Fruit fly (Drosophila melanogaster) whole organism, embryonic: ENCODE results near the gene CG14642.
A peak's percentile ranks its signal among the peaks of the same experiment; 100 is the strongest.

Experiments
- ATbp ChIP-seq: fragments of 200-800 bp; sonication (Bioruptor generic); optimal IDR thresholded peaks from 2 replicates; lab custom pipeline; 2017; ENCODE audit warnings: missing biosample characterization, mild to moderate bottlenecking, missing genetic modification characterization, missing genetic modification reagents
- Atf-2 ChIP-seq: fragments of 200-800 bp; sonication (Bioruptor generic); optimal IDR thresholded peaks from 2 replicates; lab custom pipeline; 2016; ENCODE audit warnings: missing biosample characterization, missing genetic modification characterization
- CG10543 ChIP-seq: fragments of 200-800 bp; sonication (Bioruptor generic); optimal IDR thresholded peaks from 3 replicates; lab custom pipeline; 2017; ENCODE audit warnings: missing biosample characterization, mild to moderate bottlenecking, missing genetic modification characterization, moderate library complexity
- CG10565 ChIP-seq: fragments of 200-800 bp; sonication (Bioruptor generic); optimal IDR thresholded peaks from 3 replicates; lab custom pipeline; 2016; ENCODE audit warnings: missing biosample characterization, mild to moderate bottlenecking, missing genetic modification characterization
- CG12942 ChIP-seq: fragments of 200-800 bp; sonication (Bioruptor generic); optimal IDR thresholded peaks from 3 replicates; lab custom pipeline; 2016; ENCODE audit warnings: missing biosample characterization, missing genetic modification characterization
- CG17361 ChIP-seq: fragments of 200-800 bp; sonication (Bioruptor generic); IDR thresholded peaks from 3 replicates; pipeline ENCODE4 v1.3.6; 2022; ENCODE audit warnings: missing biosample characterization, missing genetic modification characterization
- CG18476 ChIP-seq: fragments of 200-800 bp; sonication (Bioruptor generic); optimal IDR thresholded peaks from 2 replicates; lab custom pipeline; 2016; ENCODE audit warnings: missing biosample characterization, mild to moderate bottlenecking, missing genetic modification characterization
- CG31441 ChIP-seq: fragments of 200-800 bp; sonication (Bioruptor generic); IDR thresholded peaks from 2 replicates; pipeline ENCODE4 v1.3.6; 2022; ENCODE audit warnings: missing biosample characterization, missing genetic modification characterization
- CG4404 ChIP-seq: fragments of 200-800 bp; sonication (Bioruptor generic); IDR thresholded peaks from 2 replicates; pipeline ENCODE4 v1.3.6; 2022; ENCODE audit warnings: missing biosample characterization, missing genetic modification characterization
- CG6254 ChIP-seq: fragments of 200-800 bp; sonication (Bioruptor generic); optimal IDR thresholded peaks from 3 replicates; lab custom pipeline; 2017; ENCODE audit warnings: mild to moderate bottlenecking, missing biosample characterization, missing genetic modification reagents, missing genetic modification characterization
- CG8281 ChIP-seq: fragments of 200-800 bp; sonication (Bioruptor generic); optimal IDR thresholded peaks from 2 replicates; lab custom pipeline; 2018; ENCODE audit warnings: missing biosample characterization, mild to moderate bottlenecking, missing genetic modification characterization, moderate library complexity
- CG8765 ChIP-seq: fragments of 200-800 bp; sonication (Bioruptor generic); IDR thresholded peaks from 2 replicates; pipeline ENCODE4 v1.3.6; 2022; ENCODE audit warnings: missing biosample characterization, missing genetic modification characterization
- Drgx ChIP-seq: fragments of 200-800 bp; sonication (Bioruptor generic); IDR thresholded peaks from 2 replicates; pipeline ENCODE4 v1.3.6; 2022; ENCODE audit warnings: missing biosample characterization, missing genetic modification characterization
- Eip74EF ChIP-seq, 2 experiments: fragments of 200-800 bp in 1 of 2; fragments of >200 bp in 1 of 2; sonication (Bioruptor generic) in 1 of 2; optimal IDR thresholded peaks; 2 replicates each; lab custom pipeline; 2017 to 2019; ENCODE audit warnings: missing biosample characterization in 2 of 2, missing genetic modification characterization in 2 of 2, mild to moderate bottlenecking in 1 of 2, moderate library complexity in 1 of 2
- Gsc ChIP-seq: fragments of 200-800 bp; sonication (Bioruptor generic); IDR thresholded peaks from 2 replicates; pipeline ENCODE4 v1.3.6; 2022; ENCODE audit warnings: missing biosample characterization, missing genetic modification characterization
- Gug ChIP-seq: fragments of 200-800 bp; sonication (Bioruptor generic); IDR thresholded peaks from 4 replicates; pipeline ENCODE4 v1.3.6; 2022; ENCODE audit warnings: missing biosample characterization, missing genetic modification characterization
- Hand ChIP-seq: fragments of 200-800 bp; sonication (Bioruptor generic); optimal IDR thresholded peaks from 2 replicates; lab custom pipeline; 2017; ENCODE audit warnings: mild to moderate bottlenecking, missing biosample characterization, missing genetic modification reagents, missing genetic modification characterization
- Hey ChIP-seq: fragments of 200-800 bp; sonication (Bioruptor generic); optimal IDR thresholded peaks from 3 replicates; lab custom pipeline; 2018; ENCODE audit warnings: missing biosample characterization, mild to moderate bottlenecking, missing genetic modification characterization
- Med ChIP-seq: fragments of 200-800 bp; sonication (Bioruptor generic); peaks from one replicate; lab custom pipeline; 2016; ENCODE audit warnings: missing biosample characterization, missing genetic modification characterization, mild to moderate bottlenecking, inconsistent platforms, moderate library complexity
- Meics ChIP-seq: fragments of 200-800 bp; sonication (Bioruptor generic); optimal IDR thresholded peaks from 2 replicates; lab custom pipeline; 2017; ENCODE audit warnings: missing biosample characterization, mild to moderate bottlenecking, missing genetic modification characterization
- Rx ChIP-seq: fragments of 200-800 bp; sonication (Bioruptor generic); IDR thresholded peaks from 2 replicates; pipeline ENCODE4 v1.3.6; 2022; ENCODE audit warnings: missing biosample characterization, missing genetic modification characterization
- Sin3A ChIP-seq: fragments of >200 bp; optimal IDR thresholded peaks from 2 replicates; lab custom pipeline; 2018
- Sry-β ChIP-seq: fragments of 200-800 bp; sonication (Bioruptor generic); optimal IDR thresholded peaks from 2 replicates; lab custom pipeline; 2018; ENCODE audit warnings: missing biosample characterization, mild to moderate bottlenecking, missing genetic modification characterization, moderate library complexity
- Stat92E ChIP-seq, 3 experiments: fragments of >200 bp in 2 of 3; fragments of 200-800 bp in 1 of 3; sonication (Bioruptor generic) in 1 of 3; optimal IDR thresholded peaks; 2 replicates each; lab custom pipeline; 2017 to 2019; ENCODE audit warnings: missing biosample characterization in 3 of 3, missing genetic modification characterization in 3 of 3, mild to moderate bottlenecking in 1 of 3, moderate library complexity in 1 of 3
- Trl ChIP-seq, 3 experiments: fragments of >200 bp in 2 of 3; fragments of 200-800 bp in 1 of 3; sonication (Bioruptor generic) in 1 of 3; optimal IDR thresholded peaks; 2 replicates in 1 of 3; 3 replicates in 2 of 3; lab custom pipeline; 2016 to 2017; ENCODE audit warnings: missing biosample characterization in 1 of 3, missing genetic modification characterization in 1 of 3
- Vsx1 ChIP-seq: fragments of 200-800 bp; sonication (Bioruptor generic); optimal IDR thresholded peaks from 2 replicates; lab custom pipeline; 2017; ENCODE audit warnings: missing biosample characterization, mild to moderate bottlenecking, missing genetic modification characterization, missing genetic modification reagents
- ara ChIP-seq: fragments of 200-800 bp; sonication (Bioruptor generic); IDR thresholded peaks from 2 replicates; pipeline ENCODE4 v1.3.6; 2022; ENCODE audit warnings: missing biosample characterization, missing genetic modification characterization
- cas ChIP-seq: fragments of 200-800 bp; sonication (Bioruptor generic); IDR thresholded peaks from 2 replicates; pipeline ENCODE4 v1.3.6; 2022; ENCODE audit warnings: missing biosample characterization, missing genetic modification characterization
- cato ChIP-seq: fragments of 200-800 bp; sonication (Bioruptor generic); optimal IDR thresholded peaks from 2 replicates; lab custom pipeline; 2016; ENCODE audit warnings: missing biosample characterization, missing genetic modification characterization, borderline replicate concordance
- cg ChIP-seq: fragments of 200-800 bp; sonication (Bioruptor generic); optimal IDR thresholded peaks from 3 replicates; lab custom pipeline; 2019; ENCODE audit warnings: missing biosample characterization, mild to moderate bottlenecking, missing genetic modification characterization, moderate library complexity
- chinmo ChIP-seq: fragments of 200-800 bp; sonication (Bioruptor generic); IDR thresholded peaks from 4 replicates; pipeline ENCODE4 v1.3.6; 2022; ENCODE audit warnings: missing biosample characterization, missing genetic modification characterization; ENCODE audit not compliant: partially characterized antibody
- danr ChIP-seq: fragments of 200-800 bp; sonication (Bioruptor generic); IDR thresholded peaks from 2 replicates; pipeline ENCODE4 v1.3.6; 2022; ENCODE audit warnings: missing biosample characterization, missing genetic modification characterization
- dimm ChIP-seq: fragments of 200-800 bp; sonication (Bioruptor generic); IDR thresholded peaks from 2 replicates; pipeline ENCODE4 v1.3.6; 2022; ENCODE audit warnings: missing biosample characterization, missing genetic modification characterization
- dmrt99B ChIP-seq: fragments of 200-800 bp; sonication (Bioruptor generic); optimal IDR thresholded peaks from 2 replicates; lab custom pipeline; 2018; ENCODE audit warnings: missing biosample characterization, mild to moderate bottlenecking, missing genetic modification characterization, moderate library complexity
- dpn ChIP-seq, 2 experiments: fragments of 200-800 bp; sonication (Bioruptor generic); optimal IDR thresholded peaks; 3 replicates each; lab custom pipeline; 2016; ENCODE audit warnings: missing biosample characterization in 2 of 2, missing genetic modification characterization in 2 of 2
- ems ChIP-seq: fragments of 200-800 bp; sonication (Bioruptor generic); optimal IDR thresholded peaks from 3 replicates; lab custom pipeline; 2016; ENCODE audit warnings: missing biosample characterization, missing genetic modification characterization
- fd96Cb ChIP-seq: fragments of 200-800 bp; sonication (Bioruptor generic); optimal IDR thresholded peaks from 2 replicates; lab custom pipeline; 2018; ENCODE audit warnings: missing biosample characterization, mild to moderate bottlenecking, missing genetic modification characterization, moderate library complexity
- fu2 ChIP-seq: fragments of 200-800 bp; sonication (Bioruptor generic); optimal IDR thresholded peaks from 2 replicates; lab custom pipeline; 2016; ENCODE audit warnings: missing biosample characterization, missing genetic modification characterization
- insv ChIP-seq, 2 experiments: fragments of 200-800 bp; sonication (Bioruptor generic); optimal IDR thresholded peaks; 3 replicates each; lab custom pipeline; 2016 to 2018; ENCODE audit warnings: missing biosample characterization in 2 of 2, missing genetic modification characterization in 2 of 2
- lov ChIP-seq, 2 experiments: fragments of 200-800 bp in 1 of 2; fragments of >200 bp in 1 of 2; sonication (Bioruptor generic) in 1 of 2; IDR thresholded peaks in 1 of 2; optimal IDR thresholded peaks in 1 of 2; 2 replicates in 1 of 2; 3 replicates in 1 of 2; pipeline versions ENCODE4 v1.3.6 to Lab custom; 2017 to 2022; ENCODE audit warnings: missing biosample characterization in 1 of 2, missing genetic modification characterization in 1 of 2
- mld ChIP-seq: fragments of 200-800 bp; sonication (Bioruptor generic); IDR thresholded peaks from 3 replicates; pipeline ENCODE4 v1.3.6; 2022; ENCODE audit warnings: missing biosample characterization, missing genetic modification characterization; ENCODE audit not compliant: partially characterized antibody
- peb ChIP-seq: fragments of 200-800 bp; sonication (Bioruptor generic); IDR thresholded peaks from 2 replicates; pipeline ENCODE4 v1.3.6; 2022; ENCODE audit warnings: missing biosample characterization, missing genetic modification characterization
- sens-2 ChIP-seq: fragments of 200-800 bp; sonication (Bioruptor generic); IDR thresholded peaks from 2 replicates; pipeline ENCODE4 v1.3.6; 2022; ENCODE audit warnings: missing biosample characterization, missing genetic modification characterization
- sna ChIP-seq: fragments of 200-800 bp; sonication (Bioruptor generic); IDR thresholded peaks from 2 replicates; pipeline ENCODE4 v1.3.6; 2022; ENCODE audit warnings: missing biosample characterization, missing genetic modification characterization; ENCODE audit not compliant: partially characterized antibody
- sqz ChIP-seq: fragments of 200-800 bp; sonication (Bioruptor generic); optimal IDR thresholded peaks from 3 replicates; lab custom pipeline; 2018; ENCODE audit warnings: missing biosample characterization, mild to moderate bottlenecking, missing genetic modification characterization
- tio ChIP-seq: fragments of 200-800 bp; sonication (Bioruptor generic); optimal IDR thresholded peaks from 2 replicates; lab custom pipeline; 2017; ENCODE audit warnings: missing biosample characterization, missing genetic modification characterization, inconsistent platforms
- vnd ChIP-seq: fragments of 200-800 bp; sonication (Bioruptor generic); IDR thresholded peaks from 3 replicates; pipeline ENCODE4 v1.3.6; 2022; ENCODE audit warnings: missing biosample characterization, missing genetic modification characterization; ENCODE audit not compliant: partially characterized antibody

Gene CG14642

dm6 chr3R:4220780-4221179 lies 21.7 kb downstream of the CG14642 start (continued):
- peak in 1 of 3 experiments; percentile 6 for TF ChIP-seq Stat92E (GFP tag; optimal IDR thresholded peaks at IDR 0.05; lab: Kevin White, UChicago)
- no peak for TF ChIP-seq CG4404 (GFP tag; lab: Robert Waterston, UW)
- TF ChIP-seq fd96Cb: no peak
- no peak; the same call in 3 of the 4 replicates for TF ChIP-seq Gug (GFP tag; lab: Robert Waterston, UW)
- no peak for TF ChIP-seq ara (GFP tag; lab: Robert Waterston, UW)
- no peak for TF ChIP-seq dimm
- TF ChIP-seq ems: peak; percentile 49
- TF ChIP-seq Med (GFP tag; lab: Kevin White, UChicago): peak; percentile 95

- TF ChIP-seq CG10543 (no peak), cg (GFP tag; lab: Kevin White, UChicago) (no peak), CG12942 (GFP tag; lab: Kevin White, UChicago) (no peak), chinmo (GFP tag; lab: Robert Waterston, UW) (no peak), CG8765 (GFP tag; lab: Robert Waterston, UW) (no peak), CG10565 (GFP tag; lab: Kevin White, UChicago) (no peak), CG6254 (no peak), Trl (optimal IDR thresholded peaks at IDR 0.05; lab: Kevin White, UChicago) (no peak), Trl (GFP tag; optimal IDR thresholded peaks at IDR 0.05; lab: Kevin White, UChicago) (no peak), cas (no peak), CG8281 (tag; lab: Kevin White, UChicago) (no peak), fu2 (no peak), sqz (GFP tag; lab: Kevin White, UChicago) (no peak), dmrt99B (tag; lab: Kevin White, UChicago) (no peak), Drgx (no peak), Hey (tag; lab: Kevin White, UChicago) (no peak), Meics (GFP tag; lab: Kevin White, UChicago) (no peak), Eip74EF (GFP tag; optimal IDR thresholded peaks at IDR 0.05; lab: Kevin White, UChicago) (no peak), Hand (no peak), sna (GFP tag; lab: Robert Waterston, UW) (no peak)
Observed at dm6 chr3R:4220030-4220429, 22.5 kb downstream of the CG14642 start, which contains the start of gene CG31516. Gene CG31516 (minus strand): TSS chr3R:4220130.

DNA sequence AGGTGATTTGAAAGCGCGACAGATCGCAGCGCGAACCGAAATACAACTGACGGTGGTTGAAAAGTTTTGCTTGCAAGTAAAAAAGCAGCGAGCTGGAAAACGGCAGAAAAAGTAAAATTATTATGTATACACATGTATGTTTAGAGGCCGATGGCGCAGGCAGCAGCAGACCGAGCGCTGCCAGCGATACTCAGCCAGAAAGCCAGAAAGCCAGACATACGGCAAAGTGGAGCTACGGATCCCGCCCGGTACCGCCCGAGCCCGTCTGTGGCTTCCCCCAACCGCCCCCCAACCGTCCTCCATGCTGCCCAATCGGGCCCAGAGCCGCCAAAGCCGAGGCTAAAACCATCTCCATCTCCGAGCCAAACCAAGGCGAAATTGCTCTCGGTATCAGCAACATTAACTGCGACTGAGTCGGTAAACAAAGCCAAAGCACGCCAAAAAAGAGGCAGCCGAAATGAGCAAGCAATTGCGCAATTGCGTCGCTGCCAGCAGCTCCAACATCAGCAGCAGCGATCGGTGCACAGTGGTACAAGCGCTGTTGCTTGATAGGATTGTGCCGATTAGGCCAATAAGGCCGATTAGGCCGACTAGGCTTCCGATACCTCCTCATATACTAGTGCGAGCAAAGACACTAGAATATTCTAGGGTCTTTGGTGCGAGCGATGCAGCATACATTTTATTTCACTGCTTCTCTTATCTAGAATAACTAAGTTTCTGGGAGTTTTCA lies 27.1 kb downstream of the CG14642 start, which contains the start of gene CG14636:
Gene CG14636, minus strand, starts transcription at position 51 of the 730 bp plus-strand sequence.
- TF ChIP-seq CG31441 (GFP tag; lab: Robert Waterston, UW): peak; percentile 49
- TF ChIP-seq Rx: peak; percentile 60
- no peak for TF ChIP-seq lov (optimal IDR thresholded peaks at IDR 0.05; lab: Kevin White, UChicago)
- TF ChIP-seq lov (GFP tag; IDR thresholded peaks at IDR 0.05; lab: Robert Waterston, UW): no peak
- TF ChIP-seq sens-2 (GFP tag; lab: Robert Waterston, UW): no peak
- no peak for TF ChIP-seq mld (GFP tag; lab: Robert Waterston, UW)
- TF ChIP-seq danr (GFP tag; lab: Robert Waterston, UW): peak; percentile 73
- no peak for TF ChIP-seq Sin3A (lab: Kevin White, UChicago)
- TF ChIP-seq Atf-2 (GFP tag; lab: Kevin White, UChicago): peak; percentile 57
- TF ChIP-seq tio: peak; percentile 59
- TF ChIP-seq peb (GFP tag; lab: Robert Waterston, UW): peak; percentile 57
- TF ChIP-seq Sry-β (GFP tag; lab: Kevin White, UChicago): no peak
- TF ChIP-seq ATbp (GFP tag; lab: Kevin White, UChicago): peak; percentile 50
- peak; percentile 54; the same call in 2 of the 3 replicates for TF ChIP-seq CG17361 (GFP tag; lab: Robert Waterston, UW)
- TF ChIP-seq Gsc (GFP tag; lab: Robert Waterston, UW): peak; percentile 12; the same call in 1 of the 2 replicates
- TF ChIP-seq vnd: 0 out of 3 replicates have a peak, but pooled peaks have one; percentile 24
- TF ChIP-seq CG18476 (GFP tag; lab: Kevin White, UChicago): no peak
- TF ChIP-seq insv (GFP tag; optimal IDR thresholded peaks at IDR 0.05; lab: Kevin White, UChicago): no peak
- no peak for TF ChIP-seq cato (GFP tag; lab: Kevin White, UChicago)
- TF ChIP-seq dpn (GFP tag; optimal IDR thresholded peaks at IDR 0.05; lab: Kevin White, UChicago): peak; percentile 73 to 74
- no peak for TF ChIP-seq Vsx1 (GFP tag; lab: Kevin White, UChicago)
